Worm (Caenorhabditis elegans): Measurements from ENCODE around the gene str-252.

str-252 gene

DNA sequence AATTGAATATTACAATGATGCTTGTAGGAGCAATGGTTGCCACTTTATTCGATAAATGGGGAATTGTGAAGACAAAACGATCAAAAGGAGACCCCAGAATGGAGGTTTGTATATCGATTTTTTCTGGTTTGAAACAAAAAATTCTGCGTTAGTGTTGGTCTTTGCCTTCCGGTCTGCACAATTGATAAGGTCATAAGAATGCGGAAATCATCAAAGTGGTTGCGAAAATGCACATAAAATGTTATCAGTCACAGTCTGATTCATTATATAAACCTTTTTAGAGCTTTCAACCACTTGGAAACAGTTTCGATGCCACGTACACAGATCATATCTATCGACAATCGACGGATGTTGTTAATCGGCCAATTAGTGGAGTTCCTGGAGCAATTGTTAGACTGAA is 22.7 kb upstream of the str-252 start:
- TF ChIP-seq dao-5 (tag; optimal IDR thresholded peaks at IDR 0.05), result no peak
- no peak for TF ChIP-seq him-1 (tag; optimal IDR thresholded peaks at IDR 0.05)
- no peak for TF ChIP-seq W03F9.2 (tag; optimal IDR thresholded peaks at IDR 0.05)

DNA sequence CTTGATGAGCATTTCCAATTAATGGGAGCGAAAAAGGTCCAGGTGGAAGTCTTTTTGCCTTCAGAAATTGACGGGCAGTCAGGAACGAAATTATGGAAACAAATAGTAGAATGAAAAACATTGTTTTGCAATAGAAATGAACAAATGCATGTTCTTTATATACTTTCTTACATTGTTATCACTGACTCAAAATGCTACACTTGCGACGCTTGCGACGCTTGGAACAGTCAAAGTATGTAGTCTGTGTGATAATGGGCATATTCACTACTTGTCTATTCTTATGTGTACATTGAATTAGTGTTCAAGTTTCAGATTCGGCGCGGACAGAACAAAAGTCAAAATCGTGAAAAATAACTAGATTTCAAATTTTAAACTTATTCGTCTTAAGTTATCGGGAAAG is 17.9 kb upstream of the str-252 start, which contains the start of gene cyp-35C1:
TSS of gene cyp-35C1 (minus strand) at position 132 of the 400 bp plus-strand sequence.
- no peak for TF ChIP-seq W03F9.2 (tag; optimal IDR thresholded peaks at IDR 0.05)
- TF ChIP-seq dao-5 (tag; optimal IDR thresholded peaks at IDR 0.05), result no peak
- TF ChIP-seq him-1 (tag; optimal IDR thresholded peaks at IDR 0.05), result no peak

DNA sequence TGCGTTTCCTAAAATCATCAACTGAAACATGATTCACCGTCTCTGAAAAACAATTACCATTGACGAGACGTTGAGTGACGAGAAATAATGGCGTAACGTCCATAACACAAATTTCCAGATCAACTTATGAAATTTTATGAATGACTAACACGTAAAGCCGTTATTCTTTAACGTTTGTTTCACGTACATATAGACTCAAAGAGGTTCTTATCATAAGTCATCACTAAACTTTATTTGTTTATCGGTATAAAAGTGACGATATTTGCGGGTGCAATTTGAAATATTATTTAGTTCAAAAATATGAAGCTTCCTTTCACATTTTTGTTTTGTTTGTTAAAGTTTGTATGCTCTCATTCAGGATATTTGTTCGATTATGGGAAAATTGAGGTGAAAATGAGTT is 17.1 kb upstream of the str-252 start, which contains the start of gene oac-3:
TSS of gene oac-3 (plus strand) at position 301 of the 400 bp plus-strand sequence.
- TF ChIP-seq dao-5 (tag; optimal IDR thresholded peaks at IDR 0.05) (no peak), him-1 (tag; optimal IDR thresholded peaks at IDR 0.05) (no peak), W03F9.2 (tag; optimal IDR thresholded peaks at IDR 0.05) (no peak)

DNA sequence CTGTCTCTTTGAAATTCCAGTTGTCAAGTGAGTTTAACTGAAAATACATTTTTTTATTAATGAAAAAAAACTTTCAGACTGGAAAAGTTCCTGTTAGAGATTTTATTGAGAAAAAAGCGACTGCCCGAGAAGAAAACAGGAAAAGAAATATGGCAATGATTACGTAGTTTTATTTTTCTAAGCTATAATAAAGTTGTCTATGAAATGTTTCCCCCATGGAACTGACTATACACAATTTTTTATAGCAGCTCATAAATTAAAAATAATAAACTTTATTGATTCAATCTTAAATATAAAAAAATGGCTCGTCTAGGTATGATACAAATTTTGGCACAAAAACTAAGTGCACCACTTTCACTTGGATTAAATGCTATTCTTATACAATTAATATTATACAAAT is 13.8 kb upstream of the str-252 start, which contains the start of gene C06B3.1:
TSS of gene C06B3.1 (plus strand) at position 301 of the 400 bp plus-strand sequence.
- TF ChIP-seq W03F9.2 (tag; optimal IDR thresholded peaks at IDR 0.05) (no peak), him-1 (tag; optimal IDR thresholded peaks at IDR 0.05) (no peak), dao-5 (tag; optimal IDR thresholded peaks at IDR 0.05) (no peak)

DNA sequence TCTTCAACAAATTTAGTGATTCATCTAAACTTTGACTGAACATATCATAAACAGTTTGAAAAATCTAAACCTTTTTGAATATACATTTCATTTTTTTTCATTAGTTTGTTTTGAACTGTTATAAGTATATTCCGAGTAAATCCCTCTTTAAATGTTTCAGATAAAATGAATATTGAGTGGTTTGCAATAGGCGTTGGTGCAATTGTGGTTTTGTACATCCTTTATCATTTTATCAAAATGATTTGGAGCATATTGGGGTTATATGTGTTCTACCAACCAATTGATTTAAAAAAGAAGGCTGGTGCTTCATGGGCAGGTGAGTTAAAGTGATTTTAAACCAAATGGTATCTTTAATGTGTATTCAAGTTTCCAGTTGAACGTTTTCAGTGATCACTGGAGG is 11.8 kb upstream of the str-252 start, which contains the start of gene stdh-3:
TSS of gene stdh-3 (plus strand) at position 166 of the 400 bp plus-strand sequence.
- no peak for TF ChIP-seq W03F9.2 (tag; optimal IDR thresholded peaks at IDR 0.05)
- no peak for TF ChIP-seq him-1 (tag; optimal IDR thresholded peaks at IDR 0.05)
- no peak for TF ChIP-seq dao-5 (tag; optimal IDR thresholded peaks at IDR 0.05)

DNA sequence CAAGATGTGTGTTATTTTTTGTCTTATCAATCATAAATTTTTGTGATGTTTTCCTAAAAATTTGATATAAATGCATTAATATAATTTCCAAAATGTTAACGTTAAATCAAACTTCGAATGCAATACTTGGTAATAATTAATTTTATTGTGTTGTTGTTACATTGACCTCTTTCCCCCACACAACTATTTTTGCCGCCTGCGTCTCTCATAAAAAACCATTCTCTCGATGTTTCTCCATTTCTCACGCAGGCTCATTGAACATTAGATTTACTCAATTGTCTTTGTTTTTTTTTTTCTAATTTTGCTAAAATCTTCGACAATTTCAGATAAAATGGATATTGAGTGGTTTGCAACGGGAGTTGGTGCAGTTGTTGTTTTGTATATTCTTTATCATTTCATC is 10.1 kb upstream of the str-252 start, which contains the start of gene stdh-1:
TSS of gene stdh-1 (plus strand) at position 327 of the 400 bp plus-strand sequence.
- no peak for TF ChIP-seq him-1 (tag; optimal IDR thresholded peaks at IDR 0.05)
- no peak for TF ChIP-seq W03F9.2 (tag; optimal IDR thresholded peaks at IDR 0.05)

DNA sequence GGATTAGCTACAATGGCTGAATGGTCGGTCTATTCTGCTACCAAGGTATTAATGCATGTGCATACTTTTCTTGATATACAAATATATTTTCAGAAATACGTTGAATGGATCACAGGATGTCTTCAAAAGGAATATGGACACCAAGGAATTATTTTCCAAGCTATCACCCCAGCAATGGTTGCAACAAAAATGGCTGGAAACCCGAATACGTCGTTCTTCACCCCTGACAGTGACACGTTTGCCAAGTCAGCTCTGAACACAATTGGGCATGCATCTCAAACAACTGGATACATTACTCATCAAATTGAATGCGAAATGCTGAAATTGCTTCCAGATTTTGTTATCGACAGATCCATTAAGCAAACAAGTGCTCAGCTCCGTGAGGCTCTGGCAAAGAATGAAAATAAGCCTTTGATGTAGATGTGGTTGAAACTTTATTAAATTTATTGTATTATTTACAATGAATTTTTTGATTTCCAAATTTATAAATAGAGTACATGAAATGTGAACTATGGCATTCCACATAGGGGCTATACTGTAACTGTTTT is 8.7 kb upstream of the str-252 start:
- TF ChIP-seq dao-5 (tag; optimal IDR thresholded peaks at IDR 0.05) (no peak), him-1 (tag; optimal IDR thresholded peaks at IDR 0.05) (no peak), W03F9.2 (tag; optimal IDR thresholded peaks at IDR 0.05) (no peak)

DNA sequence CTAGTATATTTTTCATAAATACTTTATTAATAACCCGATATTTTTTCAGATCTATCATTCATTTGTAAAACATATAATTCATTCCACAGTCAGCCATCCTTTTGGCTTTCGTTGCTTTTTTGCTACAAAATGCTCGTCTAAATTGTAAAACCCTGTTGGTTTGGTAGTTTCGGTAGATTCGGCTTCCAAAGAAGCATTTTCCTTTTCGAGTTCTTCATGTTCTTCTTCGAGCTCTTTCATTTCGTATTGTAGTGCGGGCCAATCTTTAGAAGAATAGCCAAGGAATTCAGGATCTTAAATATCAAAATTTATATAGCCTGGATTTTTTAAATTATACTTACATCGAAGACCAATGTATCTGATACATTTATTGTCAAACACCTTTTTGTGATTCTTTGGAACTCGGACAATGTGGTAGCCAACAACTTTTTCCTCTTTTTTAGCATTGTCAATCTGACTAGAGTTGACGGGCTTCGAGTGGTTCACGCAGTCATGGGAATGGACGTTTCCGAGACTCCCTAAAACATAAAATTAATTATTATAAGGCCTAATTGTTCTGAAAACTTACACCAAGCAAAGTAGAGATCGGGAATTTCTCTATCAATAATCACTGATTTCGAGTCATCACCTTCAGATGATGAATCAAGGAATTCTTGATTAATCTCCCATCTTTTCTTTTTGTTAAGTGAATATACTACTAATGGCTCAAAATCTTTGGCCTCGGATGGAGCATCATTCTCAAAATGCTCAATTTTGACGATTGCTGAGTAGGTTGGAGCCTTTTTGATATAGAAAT is 8.0 kb upstream of the str-252 start:
- no peak for TF ChIP-seq W03F9.2 (tag; optimal IDR thresholded peaks at IDR 0.05)
- TF ChIP-seq him-1 (tag; optimal IDR thresholded peaks at IDR 0.05), result no peak
- no peak for TF ChIP-seq dao-5 (tag; optimal IDR thresholded peaks at IDR 0.05)

DNA sequence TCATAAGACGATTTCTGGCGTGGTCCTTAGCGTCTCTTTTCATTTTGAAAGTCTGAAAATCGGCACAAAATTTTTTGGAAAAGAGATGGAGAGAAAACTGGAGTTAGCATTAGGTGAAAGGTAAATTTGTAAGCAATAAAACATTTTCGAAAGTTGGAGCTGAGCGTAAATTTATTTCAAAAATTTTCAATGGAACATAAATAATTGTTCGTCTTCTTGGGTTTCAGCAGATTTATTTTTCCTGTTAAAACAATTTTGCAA is 7.5 kb upstream of the str-252 start, which contains the start of gene C06B3.6:
TSS of gene C06B3.6 (minus strand) at position 52 of the 261 bp plus-strand sequence.
- TF ChIP-seq him-1 (tag; optimal IDR thresholded peaks at IDR 0.05), result no peak
- no peak for TF ChIP-seq W03F9.2 (tag; optimal IDR thresholded peaks at IDR 0.05)
- TF ChIP-seq dao-5 (tag; optimal IDR thresholded peaks at IDR 0.05), result no peak

DNA sequence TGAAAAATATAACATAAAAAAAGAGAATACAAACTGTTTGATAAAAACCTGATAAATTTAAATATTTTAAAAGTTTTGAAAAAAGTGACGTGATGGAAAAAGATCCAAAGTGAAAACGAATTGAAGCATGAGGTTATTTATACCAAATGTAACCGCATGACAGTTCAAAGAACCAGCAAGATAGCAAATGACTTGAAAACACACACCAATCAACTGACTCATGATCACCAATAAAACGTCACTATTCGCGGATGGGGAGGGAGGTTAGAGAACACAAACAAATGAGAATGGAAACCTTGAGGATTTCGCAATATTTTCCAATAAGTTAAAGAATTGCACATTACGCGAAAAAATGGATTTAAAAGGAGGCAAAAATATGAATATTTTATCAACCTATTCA is 6.9 kb upstream of the str-252 start, which contains the start of gene C06B3.7:
TSS of gene C06B3.7 (plus strand) at position 287 of the 400 bp plus-strand sequence.
- TF ChIP-seq him-1 (tag; optimal IDR thresholded peaks at IDR 0.05) (no peak), W03F9.2 (tag; optimal IDR thresholded peaks at IDR 0.05) (peak; percentile 73), dao-5 (tag; optimal IDR thresholded peaks at IDR 0.05) (no peak)

DNA sequence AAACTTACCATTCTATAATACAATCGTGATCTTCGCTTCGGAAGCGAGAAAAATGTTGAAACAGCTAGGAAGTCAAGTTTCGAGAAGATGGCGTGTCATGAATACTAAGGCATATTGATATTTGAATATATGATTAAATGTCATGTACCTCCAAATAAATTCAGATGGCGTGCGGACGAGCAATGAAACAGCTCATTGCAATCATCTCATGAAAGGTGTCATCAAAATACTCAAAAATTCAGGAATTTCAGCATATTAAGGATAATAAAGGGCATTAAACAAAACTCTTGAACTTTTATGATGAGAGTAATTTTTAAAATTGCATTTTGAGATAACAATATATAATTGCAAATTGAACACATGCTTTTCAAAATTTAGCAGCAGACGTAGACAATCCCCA is 906 bp upstream of the str-252 start, which contains the start of gene gcy-32:
TSS of gene gcy-32 (minus strand) at position 101 of the 400 bp plus-strand sequence.
- no peak for TF ChIP-seq him-1 (tag; optimal IDR thresholded peaks at IDR 0.05)
- TF ChIP-seq W03F9.2 (tag; optimal IDR thresholded peaks at IDR 0.05), result no peak
- no peak for TF ChIP-seq dao-5 (tag; optimal IDR thresholded peaks at IDR 0.05)

DNA sequence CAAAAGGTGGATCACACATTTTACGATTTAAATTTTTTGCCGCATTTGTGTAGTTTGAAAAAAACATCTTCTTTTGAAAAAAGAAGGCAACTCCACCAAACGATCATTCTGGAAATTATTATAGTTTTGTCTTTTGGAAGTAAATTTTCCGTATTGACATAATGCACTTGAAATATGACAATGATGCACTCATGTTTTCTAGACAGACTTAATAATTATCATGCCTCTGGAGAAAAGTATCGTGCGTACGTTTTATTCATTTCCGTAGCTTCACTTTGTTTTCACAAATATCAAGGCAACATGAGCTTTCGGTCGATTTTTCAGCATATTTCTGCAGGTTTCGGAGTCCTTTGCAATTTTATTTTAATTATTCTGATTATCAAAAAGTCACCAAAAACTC is 2.0 kb downstream of the str-252 start, which contains the start of gene str-250:
TSS of gene str-250 (plus strand) at position 301 of the 400 bp plus-strand sequence.
- no peak for TF ChIP-seq W03F9.2 (tag; optimal IDR thresholded peaks at IDR 0.05)
- no peak for TF ChIP-seq him-1 (tag; optimal IDR thresholded peaks at IDR 0.05)
- TF ChIP-seq dao-5 (tag; optimal IDR thresholded peaks at IDR 0.05), result no peak

DNA sequence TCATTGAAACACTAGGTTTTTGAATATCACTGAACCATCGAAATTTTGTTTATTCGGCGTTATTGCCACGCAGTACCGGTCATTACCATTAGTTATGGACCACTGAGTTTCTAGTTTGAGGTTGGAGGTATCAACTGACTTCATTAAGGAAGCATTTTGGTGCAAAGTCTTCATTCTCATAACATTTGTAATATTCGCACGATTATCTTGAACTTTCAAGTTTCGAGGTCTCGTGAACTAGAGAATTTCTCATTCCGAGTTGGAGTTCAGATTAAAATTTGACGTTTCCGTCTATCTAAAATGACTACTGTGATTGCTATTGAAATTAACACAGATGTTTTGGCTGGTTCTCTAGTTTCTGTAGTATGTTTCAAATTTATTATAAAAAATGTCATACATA is 4.4 kb downstream of the str-252 start, which contains the start of gene srx-42:
TSS of gene srx-42 (plus strand) at position 301 of the 400 bp plus-strand sequence.
- TF ChIP-seq W03F9.2 (tag; optimal IDR thresholded peaks at IDR 0.05) (no peak), him-1 (tag; optimal IDR thresholded peaks at IDR 0.05) (no peak), dao-5 (tag; optimal IDR thresholded peaks at IDR 0.05) (no peak)

DNA sequence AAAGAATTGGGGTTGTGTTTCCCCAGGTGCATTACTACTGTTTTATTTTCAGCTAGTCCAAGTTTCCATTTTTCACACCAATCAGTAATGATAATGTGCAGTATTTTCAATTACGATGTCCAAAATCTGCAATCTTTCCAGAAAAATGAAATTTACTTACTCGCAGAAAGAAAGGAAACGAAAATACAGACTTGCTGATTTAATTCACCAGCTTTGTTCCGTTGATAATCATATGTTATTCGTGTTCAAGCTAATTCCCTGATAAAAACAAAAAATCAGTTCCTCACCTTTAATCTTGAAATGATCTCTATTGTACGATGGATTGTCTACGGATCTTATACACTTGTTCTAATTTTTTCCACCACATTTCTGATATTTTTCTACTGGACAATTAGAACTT is 7.6 kb downstream of the str-252 start, which contains the start of gene srxa-11:
TSS of gene srxa-11 (plus strand) at position 301 of the 400 bp plus-strand sequence.
- no peak for TF ChIP-seq him-1 (tag; optimal IDR thresholded peaks at IDR 0.05)
- no peak for TF ChIP-seq dao-5 (tag; optimal IDR thresholded peaks at IDR 0.05)
- no peak for TF ChIP-seq W03F9.2 (tag; optimal IDR thresholded peaks at IDR 0.05)
